Worm (Caenorhabditis elegans): ENCODE data around the gene F17C8.6.

F17C8.6 gene

ce11 chrIII:4779855-4780254 lies 34.0 kb upstream of the F17C8.6 start, which contains the start of gene B0393.9:
B0393.9 (minus strand) TSS chrIII:4780157.
- no peak for TF ChIP-seq xnd-1 (tag; optimal IDR thresholded peaks at IDR 0.05)
- no peak for TF ChIP-seq attf-5 (GFP tag; optimal IDR thresholded peaks at IDR 0.05)
- TF ChIP-seq madf-8 (GFP tag; conservative IDR thresholded peaks at IDR 0.05): no peak
- no peak for TF ChIP-seq tlf-1 (GFP tag; optimal IDR thresholded peaks at IDR 0.05)
- TF ChIP-seq aptf-2 (GFP tag; conservative IDR thresholded peaks at IDR 0.05): no peak
- peak; percentile 20 for TF ChIP-seq nhr-80 (tag; optimal IDR thresholded peaks at IDR 0.05)
- TF ChIP-seq ztf-25 (GFP tag; IDR thresholded peaks at IDR 0.05): no peak
- no peak for TF ChIP-seq sptf-2 (GFP tag; optimal IDR thresholded peaks at IDR 0.05)
- no peak for TF ChIP-seq F37B4.10 (GFP tag; IDR thresholded peaks at IDR 0.05)

- TF ChIP-seq C06A6.2 (GFP tag; conservative IDR thresholded peaks at IDR 0.05) (no peak), ets-4 (GFP tag; optimal IDR thresholded peaks at IDR 0.05) (no peak), unc-130 (GFP tag; optimal IDR thresholded peaks at IDR 0.05) (no peak), ztf-28 (GFP tag; IDR thresholded peaks at IDR 0.05) (no peak), ccch-3 (GFP tag; optimal IDR thresholded peaks at IDR 0.05) (no peak), let-607 (tag; optimal IDR thresholded peaks at IDR 0.05) (no peak), ceh-100 (GFP tag; IDR thresholded peaks at IDR 0.05) (no peak), cebp-2 (GFP tag; IDR thresholded peaks at IDR 0.05) (no peak), F52B5.7 (tag; optimal IDR thresholded peaks at IDR 0.05) (no peak), gei-17 (GFP tag; optimal IDR thresholded peaks at IDR 0.05) (no peak)
Observed at ce11 chrIII:4778003-4778402, 32.2 kb upstream of the F17C8.6 start, which contains the start of gene B0393.7. B0393.7 (minus strand) TSS chrIII:4778103.

ce11 chrIII:4767869-4768645 lies 22.2 kb upstream of the F17C8.6 start:
- TF ChIP-seq nfya-1 (tag; optimal IDR thresholded peaks at IDR 0.05; ENCODE audit: borderline replicate concordance, insufficient read depth) (no peak), Y56A3A.18 (GFP tag; IDR thresholded peaks at IDR 0.05) (no peak), F22D6.2 (tag; optimal IDR thresholded peaks at IDR 0.05) (no peak), dpl-1 (GFP tag; optimal IDR thresholded peaks at IDR 0.05) (no peak), bed-1 (GFP tag; IDR thresholded peaks at IDR 0.05) (no peak), lin-40 (tag; optimal IDR thresholded peaks at IDR 0.05) (no peak), tbx-9 (tag; optimal IDR thresholded peaks at IDR 0.05; ENCODE audit: borderline replicate concordance) (no peak), madf-8 (GFP tag; conservative IDR thresholded peaks at IDR 0.05) (no peak), fkh-3 (tag; optimal IDR thresholded peaks at IDR 0.05) (no peak), Y67H2A.10 (GFP tag; conservative IDR thresholded peaks at IDR 0.05) (no peak), snpc-4 (GFP tag; optimal IDR thresholded peaks at IDR 0.05) (no peak), snpc-4 (tag; optimal IDR thresholded peaks at IDR 0.05) (no peak), mes-4 (tag; optimal IDR thresholded peaks at IDR 0.05) (no peak)

ce11 chrIII:4766842-4767241 lies 21.0 kb upstream of the F17C8.6 start:
- TF ChIP-seq him-1 (tag; optimal IDR thresholded peaks at IDR 0.05): no peak
- no peak for TF ChIP-seq unc-62 (GFP tag; optimal IDR thresholded peaks at IDR 0.05)
- TF ChIP-seq hsf-1 (GFP tag; IDR thresholded peaks at IDR 0.05): no peak
- TF ChIP-seq ceh-40 (GFP tag; IDR thresholded peaks at IDR 0.05): no peak
- TF ChIP-seq F39B2.1 (GFP tag; IDR thresholded peaks at IDR 0.05): no peak
- no peak for TF ChIP-seq bed-2 (GFP tag; IDR thresholded peaks at IDR 0.05)
- TF ChIP-seq nhr-80 (tag; optimal IDR thresholded peaks at IDR 0.05): no peak
- TF ChIP-seq ceh-79 (tag; optimal IDR thresholded peaks at IDR 0.05): no peak
- no peak for TF ChIP-seq ceh-100 (GFP tag; IDR thresholded peaks at IDR 0.05)
- no peak for TF ChIP-seq K11D2.4 (GFP tag; IDR thresholded peaks at IDR 0.05)
